Fruit fly (Drosophila melanogaster) whole organism, embryonic: ENCODE results near the gene Kaz1-ORFB.

Experiments
- Awh ChIP-seq: fragments of 200-800 bp; sonication (Bioruptor generic); IDR thresholded peaks from 2 replicates; pipeline ENCODE4, ENCODE4 v1.3.6; 2022; ENCODE audit warnings: missing biosample characterization, missing genetic modification characterization
- Bgb ChIP-seq: fragments of 200-800 bp; sonication (Bioruptor generic); IDR thresholded peaks from 2 replicates; pipeline ENCODE4 v1.3.6; 2022; ENCODE audit warnings: missing biosample characterization, missing genetic modification characterization; ENCODE audit not compliant: partially characterized antibody
- CG10366 ChIP-seq: fragments of 200-800 bp; sonication (Bioruptor generic); IDR thresholded peaks from 2 replicates; pipeline ENCODE4 v1.3.6; 2022; ENCODE audit warnings: missing biosample characterization, missing genetic modification characterization
- CG10654 ChIP-seq: fragments of 200-800 bp; sonication (Bioruptor generic); optimal IDR thresholded peaks from 2 replicates; lab custom pipeline; 2016; ENCODE audit warnings: missing biosample characterization, missing genetic modification characterization
- CG11093 ChIP-seq: fragments of 200-800 bp; sonication (Bioruptor generic); IDR thresholded peaks from 3 replicates; pipeline ENCODE4 v1.3.6; 2022; ENCODE audit warnings: missing biosample characterization, missing genetic modification characterization
- CG12071 ChIP-seq: fragments of 200-800 bp; sonication (Bioruptor generic); optimal IDR thresholded peaks from 3 replicates; lab custom pipeline; 2018; ENCODE audit warnings: missing biosample characterization, mild to moderate bottlenecking, missing genetic modification characterization
- CG16815 ChIP-seq: fragments of 200-800 bp; sonication (Bioruptor generic); optimal IDR thresholded peaks from 3 replicates; lab custom pipeline; 2017; ENCODE audit warnings: missing biosample characterization, mild to moderate bottlenecking, missing genetic modification characterization
- CG18476 ChIP-seq: fragments of 200-800 bp; sonication (Bioruptor generic); optimal IDR thresholded peaks from 2 replicates; lab custom pipeline; 2016; ENCODE audit warnings: missing biosample characterization, mild to moderate bottlenecking, missing genetic modification characterization
- CG2116 ChIP-seq: fragments of 200-800 bp; sonication (Bioruptor generic); optimal IDR thresholded peaks from 3 replicates; lab custom pipeline; 2018; ENCODE audit warnings: missing biosample characterization, mild to moderate bottlenecking, missing genetic modification characterization
- CG3407 ChIP-seq: fragments of 200-800 bp; sonication (Bioruptor generic); optimal IDR thresholded peaks from 2 replicates; lab custom pipeline; 2018; ENCODE audit warnings: missing biosample characterization, mild to moderate bottlenecking, missing genetic modification characterization
- CG34376 ChIP-seq: fragments of 200-800 bp; sonication (Bioruptor generic); optimal IDR thresholded peaks from 2 replicates; lab custom pipeline; 2018; ENCODE audit warnings: missing biosample characterization, mild to moderate bottlenecking, missing genetic modification characterization
- CG3995 ChIP-seq: fragments of 200-800 bp; sonication (Bioruptor generic); optimal IDR thresholded peaks from 3 replicates; lab custom pipeline; 2016; ENCODE audit warnings: missing biosample characterization, missing genetic modification characterization
- CG4820 ChIP-seq: fragments of 200-800 bp; sonication (Bioruptor generic); optimal IDR thresholded peaks from 3 replicates; lab custom pipeline; 2016; ENCODE audit warnings: missing biosample characterization, missing genetic modification characterization
- CG8478 ChIP-seq: fragments of >200 bp; optimal IDR thresholded peaks from 2 replicates; lab custom pipeline; 2018
- CG9876 ChIP-seq: fragments of 200-800 bp; sonication (Bioruptor generic); optimal IDR thresholded peaks from 2 replicates; lab custom pipeline; 2016; ENCODE audit warnings: missing biosample characterization, missing genetic modification characterization
- CG9932 ChIP-seq: fragments of 200-800 bp; sonication (Bioruptor generic); IDR thresholded peaks from 2 replicates; pipeline ENCODE4 v1.3.6; 2022; ENCODE audit warnings: missing biosample characterization, missing genetic modification characterization
- Doc3 ChIP-seq: fragments of 200-800 bp; sonication (Bioruptor generic); IDR thresholded peaks from 3 replicates; pipeline ENCODE4 v1.3.6; 2022; ENCODE audit warnings: missing biosample characterization, missing genetic modification characterization; ENCODE audit not compliant: partially characterized antibody
- E2f1 ChIP-seq: fragments of 200-800 bp; sonication (Bioruptor generic); IDR thresholded peaks from 2 replicates; pipeline ENCODE4 v1.3.6; 2022; ENCODE audit warnings: missing biosample characterization, missing genetic modification characterization
- Eip74EF ChIP-seq, 2 experiments: fragments of 200-800 bp in 1 of 2; fragments of >200 bp in 1 of 2; sonication (Bioruptor generic) in 1 of 2; optimal IDR thresholded peaks; 2 replicates each; lab custom pipeline; 2017 to 2019; ENCODE audit warnings: missing biosample characterization in 2 of 2, missing genetic modification characterization in 2 of 2, mild to moderate bottlenecking in 1 of 2, moderate library complexity in 1 of 2
- Kr ChIP-seq: fragments of 200-800 bp; sonication (Bioruptor generic); optimal IDR thresholded peaks from 2 replicates; lab custom pipeline; 2017; ENCODE audit warnings: missing biosample characterization, mild to moderate bottlenecking, missing genetic modification characterization
- NFAT ChIP-seq: fragments of 200-800 bp; sonication (Bioruptor generic); IDR thresholded peaks from 2 replicates; pipeline ENCODE4 v1.3.6; 2022; ENCODE audit warnings: missing biosample characterization, missing genetic modification characterization
- NK7.1 ChIP-seq: fragments of 200-800 bp; sonication (Bioruptor generic); optimal IDR thresholded peaks from 3 replicates; lab custom pipeline; 2016; ENCODE audit warnings: missing biosample characterization, missing genetic modification characterization
- NfI ChIP-seq: fragments of 200-800 bp; sonication (Bioruptor generic); optimal IDR thresholded peaks from 3 replicates; lab custom pipeline; 2018; ENCODE audit warnings: missing biosample characterization, mild to moderate bottlenecking, missing genetic modification characterization, moderate library complexity
- Rx ChIP-seq: fragments of 200-800 bp; sonication (Bioruptor generic); IDR thresholded peaks from 2 replicates; pipeline ENCODE4 v1.3.6; 2022; ENCODE audit warnings: missing biosample characterization, missing genetic modification characterization
- Tbp ChIP-seq: fragments of >200 bp; optimal IDR thresholded peaks from 2 replicates; lab custom pipeline; 2018; ENCODE audit warnings: missing biosample characterization, missing genetic modification characterization
- Trl ChIP-seq, 3 experiments: fragments of >200 bp in 2 of 3; fragments of 200-800 bp in 1 of 3; sonication (Bioruptor generic) in 1 of 3; optimal IDR thresholded peaks; 2 replicates in 1 of 3; 3 replicates in 2 of 3; lab custom pipeline; 2016 to 2017; ENCODE audit warnings: missing biosample characterization in 1 of 3, missing genetic modification characterization in 1 of 3
- abd-A ChIP-seq: fragments of 200-800 bp; sonication (Bioruptor generic); optimal IDR thresholded peaks from 3 replicates; lab custom pipeline; 2019; ENCODE audit warnings: missing biosample characterization, mild to moderate bottlenecking, missing genetic modification characterization, moderate library complexity
- aop ChIP-seq: fragments of 200-800 bp; sonication (Bioruptor generic); IDR thresholded peaks from 2 replicates; pipeline ENCODE4 v1.3.6; 2022; ENCODE audit warnings: missing biosample characterization, missing genetic modification characterization
- bsh ChIP-seq, 2 experiments: fragments of 200-800 bp; sonication (Bioruptor generic); optimal IDR thresholded peaks; 2 replicates each; lab custom pipeline; 2017 to 2018; ENCODE audit warnings: mild to moderate bottlenecking in 2 of 2, missing biosample characterization in 2 of 2, missing genetic modification characterization in 2 of 2, moderate library complexity in 1 of 2
- cad ChIP-seq: fragments of >200 bp; optimal IDR thresholded peaks from 2 replicates; lab custom pipeline; 2017; ENCODE audit warnings: missing biosample characterization, missing genetic modification characterization
- dati ChIP-seq: fragments of 200-800 bp; sonication (Bioruptor generic); IDR thresholded peaks from 2 replicates; pipeline ENCODE4 v1.3.6; 2022; ENCODE audit warnings: missing biosample characterization, missing genetic modification characterization
- gfzf ChIP-seq: fragments of 200-800 bp; sonication (Bioruptor generic); optimal IDR thresholded peaks from 2 replicates; lab custom pipeline; 2016; ENCODE audit warnings: missing biosample characterization, mild to moderate bottlenecking, missing genetic modification characterization, moderate library complexity
- grn ChIP-seq: fragments of 200-800 bp; sonication (Bioruptor generic); optimal IDR thresholded peaks from 3 replicates; lab custom pipeline; 2017; ENCODE audit warnings: missing biosample characterization, missing genetic modification characterization
- ham ChIP-seq: fragments of 200-800 bp; sonication (Bioruptor generic); IDR thresholded peaks from 2 replicates; pipeline ENCODE4 v1.3.6; 2022; ENCODE audit warnings: missing biosample characterization, missing genetic modification characterization
- lmd ChIP-seq: fragments of 200-800 bp; sonication (Bioruptor generic); IDR thresholded peaks from 2 replicates; pipeline ENCODE4 v1.3.6; 2022; ENCODE audit warnings: missing biosample characterization, missing genetic modification characterization
- lola ChIP-seq, 3 experiments: fragments of >200 bp in 2 of 3; fragments of 200-800 bp in 1 of 3; sonication (Bioruptor generic) in 1 of 3; optimal IDR thresholded peaks; 2 replicates each; lab custom pipeline; 2017 to 2019; ENCODE audit warnings: missing biosample characterization in 3 of 3, missing genetic modification characterization in 3 of 3, mild to moderate bottlenecking in 1 of 3, moderate library complexity in 1 of 3
- mirr ChIP-seq: fragments of 200-800 bp; sonication (Bioruptor generic); optimal IDR thresholded peaks from 3 replicates; lab custom pipeline; 2018; ENCODE audit warnings: missing biosample characterization, mild to moderate bottlenecking, missing genetic modification characterization
- oc ChIP-seq: fragments of 200-800 bp; sonication (Bioruptor generic); optimal IDR thresholded peaks from 2 replicates; lab custom pipeline; 2018; ENCODE audit warnings: missing biosample characterization, mild to moderate bottlenecking, missing genetic modification characterization, moderate library complexity
- otp ChIP-seq: fragments of 200-800 bp; sonication (Bioruptor generic); IDR thresholded peaks from 3 replicates; pipeline ENCODE4, ENCODE4 v1.3.6; 2022; ENCODE audit warnings: missing biosample characterization, missing genetic modification characterization
- peb ChIP-seq: fragments of 200-800 bp; sonication (Bioruptor generic); IDR thresholded peaks from 2 replicates; pipeline ENCODE4 v1.3.6; 2022; ENCODE audit warnings: missing biosample characterization, missing genetic modification characterization
- pita ChIP-seq: fragments of 200-800 bp; sonication (Bioruptor generic); optimal IDR thresholded peaks from 2 replicates; lab custom pipeline; 2017; ENCODE audit warnings: missing biosample characterization, mild to moderate bottlenecking, missing genetic modification characterization
- prd ChIP-seq, 3 experiments: fragments of >200 bp in 2 of 3; fragments of 200-800 bp in 1 of 3; sonication (Bioruptor generic) in 1 of 3; optimal IDR thresholded peaks in 2 of 3; IDR thresholded peaks in 1 of 3; 2 replicates in 2 of 3; 3 replicates in 1 of 3; pipeline versions ENCODE4 v1.3.6 to Lab custom; 2017 to 2022; ENCODE audit warnings: missing biosample characterization in 1 of 3, missing genetic modification characterization in 1 of 3
- ranshi ChIP-seq: fragments of 200-800 bp; sonication (Bioruptor generic); IDR thresholded peaks from 2 replicates; pipeline ENCODE4 v1.3.6; 2022; ENCODE audit warnings: missing biosample characterization, missing genetic modification characterization
- ro ChIP-seq: fragments of 200-800 bp; sonication (Bioruptor generic); IDR thresholded peaks from 2 replicates; pipeline ENCODE4 v1.3.6; 2022; ENCODE audit warnings: missing biosample characterization, missing genetic modification characterization
- sd ChIP-seq: fragments of 200-800 bp; sonication (Bioruptor generic); optimal IDR thresholded peaks from 3 replicates; lab custom pipeline; 2018; ENCODE audit warnings: missing biosample characterization, mild to moderate bottlenecking, missing genetic modification characterization, moderate library complexity
- slou ChIP-seq: fragments of 200-800 bp; sonication (Bioruptor generic); optimal IDR thresholded peaks from 3 replicates; lab custom pipeline; 2016; ENCODE audit warnings: missing biosample characterization, missing genetic modification characterization
- sna ChIP-seq: fragments of 200-800 bp; sonication (Bioruptor generic); IDR thresholded peaks from 2 replicates; pipeline ENCODE4 v1.3.6; 2022; ENCODE audit warnings: missing biosample characterization, missing genetic modification characterization; ENCODE audit not compliant: partially characterized antibody
- sqz ChIP-seq: fragments of 200-800 bp; sonication (Bioruptor generic); optimal IDR thresholded peaks from 3 replicates; lab custom pipeline; 2018; ENCODE audit warnings: missing biosample characterization, mild to moderate bottlenecking, missing genetic modification characterization
- toy ChIP-seq: fragments of 200-800 bp; sonication (Bioruptor generic); IDR thresholded peaks from 2 replicates; pipeline ENCODE4 v1.3.6; 2022; ENCODE audit warnings: missing biosample characterization, missing genetic modification characterization
- unc-4 ChIP-seq: fragments of 200-800 bp; sonication (Bioruptor generic); IDR thresholded peaks from 2 replicates; pipeline ENCODE4 v1.3.6; 2022; ENCODE audit warnings: missing biosample characterization, missing genetic modification characterization; ENCODE audit not compliant: partially characterized antibody

The Kaz1-ORFB gene

dm6 chr3L:246644-247199, 30.3 kb downstream of the Kaz1-ORFB start (continued):
- TF ChIP-seq Doc3 (GFP tag; lab: Robert Waterston, UW) = no peak
- TF ChIP-seq NfI (GFP tag; lab: Kevin White, UChicago) = no peak
- TF ChIP-seq CG12071 (GFP tag; lab: Kevin White, UChicago) = no peak
- no peak for TF ChIP-seq prd (optimal IDR thresholded peaks at IDR 0.05; lab: Kevin White, UChicago)
- peak; percentile 57; the same call in 1 of the 3 replicates for TF ChIP-seq prd (GFP tag; IDR thresholded peaks at IDR 0.05; lab: Robert Waterston, UW)
- TF ChIP-seq slou (GFP tag; lab: Kevin White, UChicago) = no peak
- TF ChIP-seq mirr (GFP tag; lab: Kevin White, UChicago) = no peak
- no peak for TF ChIP-seq CG4820
- no peak for TF ChIP-seq Awh
- TF ChIP-seq sd = no peak
- no peak for TF ChIP-seq CG8478 (lab: Kevin White, UChicago)
- TF ChIP-seq CG18476 (GFP tag; lab: Kevin White, UChicago) = no peak
- peak; percentile 31 for TF ChIP-seq CG10654 (GFP tag; lab: Kevin White, UChicago)
- TF ChIP-seq toy = no peak
- TF ChIP-seq Eip74EF (GFP tag; optimal IDR thresholded peaks at IDR 0.05; lab: Kevin White, UChicago) = no peak
- TF ChIP-seq Kr (GFP tag; lab: Kevin White, UChicago) = no peak
- no peak for TF ChIP-seq otp (GFP tag; lab: Robert Waterston, UW)
- no peak for TF ChIP-seq CG10366 (GFP tag; lab: Robert Waterston, UW)
- TF ChIP-seq E2f1 (GFP tag; lab: Robert Waterston, UW) = peak; percentile 47; the same call in 1 of the 2 replicates
- no peak for TF ChIP-seq grn
- no peak for TF ChIP-seq CG11093 (GFP tag; lab: Robert Waterston, UW)
- TF ChIP-seq CG34376 (GFP tag; lab: Kevin White, UChicago) = peak; percentile 52
- TF ChIP-seq CG2116 (GFP tag; lab: Kevin White, UChicago) = peak; percentile 100
- no peak for TF ChIP-seq oc (tag; lab: Kevin White, UChicago)
- TF ChIP-seq bsh (GFP tag; optimal IDR thresholded peaks at IDR 0.05; lab: Kevin White, UChicago) = no peak
- peak; percentile 49 for TF ChIP-seq gfzf (GFP tag; lab: Kevin White, UChicago)
- TF ChIP-seq CG3995 (GFP tag; lab: Kevin White, UChicago) = peak; percentile 20
- TF ChIP-seq NK7.1 = peak; percentile 43
- no peak for TF ChIP-seq Tbp (GFP tag; lab: Kevin White, UChicago)
- TF ChIP-seq abd-A (tag; lab: Kevin White, UChicago) = no peak
- no peak for TF ChIP-seq CG16815 (GFP tag; lab: Kevin White, UChicago)
- TF ChIP-seq ham (GFP tag; lab: Robert Waterston, UW) = no peak
- no peak for TF ChIP-seq dati (GFP tag; lab: Robert Waterston, UW)
- TF ChIP-seq peb = no peak
- TF ChIP-seq CG3407 (GFP tag; lab: Kevin White, UChicago) = no peak
- TF ChIP-seq Trl (optimal IDR thresholded peaks at IDR 0.05; lab: Kevin White, UChicago) = no peak
- peak; percentile 50 for TF ChIP-seq Trl (GFP tag; optimal IDR thresholded peaks at IDR 0.05; lab: Kevin White, UChicago)
- no peak for TF ChIP-seq ranshi
- TF ChIP-seq aop (GFP tag; lab: Robert Waterston, UW) = no peak
- no peak for TF ChIP-seq lola (GFP tag; optimal IDR thresholded peaks at IDR 0.05; lab: Kevin White, UChicago)
- TF ChIP-seq ro (GFP tag; lab: Robert Waterston, UW) = no peak
- peak; percentile 54 for TF ChIP-seq unc-4
- TF ChIP-seq Bgb (GFP tag; lab: Robert Waterston, UW) = peak; percentile 75
- peak; percentile 40; the same call in 1 of the 2 replicates for TF ChIP-seq lmd
- TF ChIP-seq CG9932 (GFP tag; lab: Robert Waterston, UW) = no peak
- 0 out of 2 replicates have a peak, but pooled peaks have one; percentile 3 for TF ChIP-seq Rx
- TF ChIP-seq cad (GFP tag; lab: Kevin White, UChicago) = no peak
- no peak for TF ChIP-seq sqz (GFP tag; lab: Kevin White, UChicago)
- peak; percentile 44 for TF ChIP-seq CG9876 (GFP tag; lab: Kevin White, UChicago)
- peak; percentile 51; the same call in 1 of the 2 replicates for TF ChIP-seq sna (GFP tag; lab: Robert Waterston, UW)
- TF ChIP-seq pita = no peak
- no peak; the same call in 1 of the 2 replicates for TF ChIP-seq NFAT (GFP tag; lab: Robert Waterston, UW)
